Fruit fly (Drosophila melanogaster) whole organism, embryonic: ENCODE results near the gene CG7579.

Experiments used
- CG15269 ChIP-seq: fragments of 200-800 bp; sonication (Bioruptor generic); optimal IDR thresholded peaks from 2 replicates; lab custom pipeline; 2018; ENCODE audit warnings: missing biosample characterization, mild to moderate bottlenecking, missing genetic modification characterization, moderate library complexity
- CG1602 ChIP-seq: fragments of 200-800 bp; sonication (Bioruptor generic); optimal IDR thresholded peaks from 3 replicates; lab custom pipeline; 2016; ENCODE audit warnings: missing biosample characterization, missing genetic modification characterization
- Camta ChIP-seq: fragments of 200-800 bp; sonication (Bioruptor generic); optimal IDR thresholded peaks from 2 replicates; lab custom pipeline; 2016; ENCODE audit warnings: missing biosample characterization, missing genetic modification characterization
- Fer2 ChIP-seq: fragments of 200-800 bp; sonication (Bioruptor generic); optimal IDR thresholded peaks from 2 replicates; lab custom pipeline; 2018; ENCODE audit warnings: missing biosample characterization, mild to moderate bottlenecking, missing genetic modification characterization, moderate library complexity
- Fer3 ChIP-seq: fragments of 200-800 bp; sonication (Bioruptor generic); optimal IDR thresholded peaks from 2 replicates; lab custom pipeline; 2018; ENCODE audit warnings: missing biosample characterization, mild to moderate bottlenecking, missing genetic modification characterization, moderate library complexity
- exex ChIP-seq: fragments of 200-800 bp; sonication (Bioruptor generic); optimal IDR thresholded peaks from 4 replicates; lab custom pipeline; 2018; ENCODE audit warnings: missing biosample characterization, mild to moderate bottlenecking, missing genetic modification characterization, moderate library complexity
- knrl ChIP-seq: fragments of 200-800 bp; sonication (Bioruptor generic); IDR thresholded peaks from 3 replicates; pipeline ENCODE4 v1.3.6; 2022; ENCODE audit warnings: missing biosample characterization, missing genetic modification characterization; ENCODE audit not compliant: partially characterized antibody
- sna ChIP-seq: fragments of 200-800 bp; sonication (Bioruptor generic); IDR thresholded peaks from 2 replicates; pipeline ENCODE4 v1.3.6; 2022; ENCODE audit warnings: missing biosample characterization, missing genetic modification characterization; ENCODE audit not compliant: partially characterized antibody
- zen ChIP-seq: fragments of 200-800 bp; sonication (Bioruptor generic); optimal IDR thresholded peaks from 3 replicates; lab custom pipeline; 2018; ENCODE audit warnings: missing biosample characterization, mild to moderate bottlenecking, missing genetic modification characterization, moderate library complexity

- no peak for TF ChIP-seq sna (GFP tag; lab: Robert Waterston, UW)
- TF ChIP-seq knrl (GFP tag; lab: Robert Waterston, UW): no peak
- TF ChIP-seq Fer2: no peak
- no peak for TF ChIP-seq Fer3 (tag; lab: Kevin White, UChicago)
- TF ChIP-seq CG15269: no peak
- TF ChIP-seq CG1602 (GFP tag; lab: Kevin White, UChicago): no peak
- TF ChIP-seq exex: no peak
- no peak for TF ChIP-seq Camta (GFP tag; lab: Kevin White, UChicago)
- TF ChIP-seq zen: no peak
These were observed at the start of gene CG7579, which contains the start of gene Pgant8 for dm6 chr3L:15683345-15683922.
